Worm (Caenorhabditis elegans) whole organism, L1 larva: ENCODE results near the gene aagr-4.
A peak's percentile ranks its signal among the peaks of the same experiment; 100 is the strongest.

Experiments
- C16A3.4 ChIP-seq: fragments of 150-350 bp; optimal IDR thresholded peaks from 2 replicates; lab custom pipeline; 2014; ENCODE audit warnings: missing biosample characterization, missing genetic modification characterization
- blmp-1 ChIP-seq: fragments of 150-350 bp; optimal IDR thresholded peaks from 2 replicates; lab custom pipeline; 2014; ENCODE audit warnings: missing biosample characterization, missing genetic modification characterization
- ceh-90 ChIP-seq: sonication (generic microtip); optimal IDR thresholded peaks from 2 replicates; lab custom pipeline; 2016; ENCODE audit warnings: missing genetic modification characterization, missing compliant biosample characterization
- dpl-1 ChIP-seq, 3 experiments: fragments of 150-350 bp in 2 of 3; sonication (generic microtip) in 1 of 3; optimal IDR thresholded peaks; 2 replicates each; lab custom pipeline; 2014 to 2017; ENCODE audit warnings: missing biosample characterization in 3 of 3, missing genetic modification characterization in 3 of 3, missing genetic modification reagents in 3 of 3
- dsc-1 ChIP-seq: sonication (generic microtip); optimal IDR thresholded peaks from 2 replicates; lab custom pipeline; 2016; ENCODE audit warnings: mild to moderate bottlenecking, missing genetic modification characterization, missing compliant biosample characterization
- efl-1 ChIP-seq, 4 experiments: fragments of 150-350 bp; optimal IDR thresholded peaks in 3 of 4; peaks in 1 of 4; 1 replicate in 1 of 4; 2 replicates in 3 of 4; lab custom pipeline; 2014; ENCODE audit warnings: missing biosample characterization in 2 of 4, missing genetic modification characterization in 2 of 4, missing genetic modification reagents in 2 of 4
- egl-13 ChIP-seq: sonication (generic microtip); optimal IDR thresholded peaks from 2 replicates; lab custom pipeline; 2016; ENCODE audit warnings: missing genotype, missing genetic modification reagents, missing genetic modification characterization, missing compliant biosample characterization
- elt-2 ChIP-seq: sonication (generic microtip); optimal IDR thresholded peaks from 2 replicates; lab custom pipeline; 2016; ENCODE audit warnings: missing genetic modification characterization, mild to moderate bottlenecking, inconsistent platforms, missing compliant biosample characterization, missing genetic modification reagents
- elt-3 ChIP-seq, 6 experiments: fragments of 150-350 bp in 1 of 6; sonication (generic microtip); optimal IDR thresholded peaks; 2 replicates each; lab custom pipeline; 2017 to 2018; ENCODE audit warnings: missing biosample characterization in 6 of 6, missing genetic modification characterization in 6 of 6, inconsistent platforms in 1 of 6
- fkh-10 ChIP-seq: sonication (generic microtip); optimal IDR thresholded peaks from 2 replicates; lab custom pipeline; 2017; ENCODE audit warnings: missing biosample characterization, missing genetic modification reagents, missing genetic modification characterization
- fkh-8 ChIP-seq: sonication (generic microtip); optimal IDR thresholded peaks from 2 replicates; lab custom pipeline; 2016; ENCODE audit warnings: mild to moderate bottlenecking, missing genetic modification characterization, missing compliant biosample characterization
- hlh-17 ChIP-seq: fragments of 200-800 bp; sonication (Bioruptor generic); optimal IDR thresholded peaks from 2 replicates; lab custom pipeline; 2018; ENCODE audit warnings: missing genetic modification characterization, mild to moderate bottlenecking, missing compliant biosample characterization, moderate library complexity, borderline replicate concordance
- jun-1 ChIP-seq: fragments of 150-350 bp; optimal IDR thresholded peaks from 2 replicates; lab custom pipeline; 2014; ENCODE audit warnings: missing biosample characterization, missing genetic modification reagents, missing genetic modification characterization
- lin-13 ChIP-seq: fragments of 150-350 bp; optimal IDR thresholded peaks from 2 replicates; lab custom pipeline; 2014; ENCODE audit warnings: missing biosample characterization, missing genetic modification reagents, missing genetic modification characterization
- lin-14 ChIP-seq: fragments of 200-800 bp; sonication (Bioruptor generic); optimal IDR thresholded peaks from 2 replicates; lab custom pipeline; 2018; ENCODE audit warnings: mild to moderate bottlenecking, missing genetic modification characterization, moderate library complexity, missing compliant biosample characterization
- lin-35 ChIP-seq, 2 experiments: fragments of 150-350 bp; optimal IDR thresholded peaks; 2 replicates each; lab custom pipeline; 2014; ENCODE audit warnings: missing biosample characterization in 2 of 2, missing genetic modification characterization in 2 of 2, missing genetic modification reagents in 2 of 2
- lsy-2 ChIP-seq, 2 experiments: fragments of 150-350 bp; optimal IDR thresholded peaks; 2 replicates each; lab custom pipeline; 2014; ENCODE audit warnings: missing biosample characterization in 2 of 2, missing genetic modification characterization in 2 of 2
- mdl-1 ChIP-seq, 2 experiments: fragments of 150-350 bp; optimal IDR thresholded peaks; 2 replicates each; lab custom pipeline; 2014 to 2017; ENCODE audit warnings: missing biosample characterization in 2 of 2, missing genetic modification characterization in 2 of 2, inconsistent platforms in 1 of 2
- nhr-76 ChIP-seq: sonication (generic microtip); optimal IDR thresholded peaks from 2 replicates; lab custom pipeline; 2017; ENCODE audit warnings: missing biosample characterization, missing genetic modification characterization
- nhr-77 ChIP-seq: fragments of 150-350 bp; optimal IDR thresholded peaks from 2 replicates; lab custom pipeline; 2014; ENCODE audit warnings: missing biosample characterization, missing genetic modification characterization
- nhr-85 ChIP-seq: sonication (generic microtip); peaks from one replicate; lab custom pipeline; 2016; ENCODE audit warnings: missing genetic modification characterization, inconsistent platforms, missing compliant biosample characterization
- nhr-90 ChIP-seq: sonication (generic microtip); optimal IDR thresholded peaks from 2 replicates; lab custom pipeline; 2016; ENCODE audit warnings: mild to moderate bottlenecking, missing genetic modification characterization, missing compliant biosample characterization; ENCODE audit not compliant: poor library complexity
- pag-3 ChIP-seq: sonication (generic microtip); optimal IDR thresholded peaks from 2 replicates; lab custom pipeline; 2017; ENCODE audit warnings: missing genetic modification characterization, mild to moderate bottlenecking, missing compliant biosample characterization, antibody characterized with exemption, borderline replicate concordance; ENCODE audit not compliant: insufficient read depth
- pqm-1 ChIP-seq: sonication (generic microtip); optimal IDR thresholded peaks from 3 replicates; lab custom pipeline; 2017; ENCODE audit warnings: missing biosample characterization, missing genetic modification characterization
- rnt-1 ChIP-seq: sonication (generic microtip); optimal IDR thresholded peaks from 2 replicates; lab custom pipeline; 2016; ENCODE audit warnings: mild to moderate bottlenecking, missing genetic modification characterization, moderate library complexity, missing compliant biosample characterization
- snu-23 ChIP-seq: sonication (generic microtip); optimal IDR thresholded peaks from 2 replicates; lab custom pipeline; 2016; ENCODE audit warnings: missing genetic modification characterization, missing compliant biosample characterization
- unc-130 ChIP-seq: fragments of 150-350 bp; optimal IDR thresholded peaks from 2 replicates; lab custom pipeline; 2017; ENCODE audit warnings: missing biosample characterization, missing genetic modification characterization, inconsistent platforms
- unc-62 ChIP-seq: fragments of 150-350 bp; optimal IDR thresholded peaks from 2 replicates; lab custom pipeline; 2014; ENCODE audit warnings: missing biosample characterization, missing genetic modification reagents, missing genetic modification characterization
- zag-1 ChIP-seq: fragments of 150-350 bp; optimal IDR thresholded peaks from 2 replicates; lab custom pipeline; 2014; ENCODE audit warnings: missing biosample characterization, missing genetic modification characterization
- ztf-4 ChIP-seq: fragments of 150-350 bp; optimal IDR thresholded peaks from 2 replicates; lab custom pipeline; 2014; ENCODE audit warnings: missing biosample characterization, missing genetic modification characterization

aagr-4 gene

ce11 chrX:498640-499039 is 38.2 kb downstream of the aagr-4 start (continued):
- TF ChIP-seq lin-13 (GFP tag; lab: Kevin White, UChicago) (no peak), elt-2 (tag; lab: Kevin White, UChicago) (no peak), nhr-77 (tag; lab: Kevin White, UChicago) (no peak), nhr-76 (tag; lab: Kevin White, UChicago) (no peak)

ce11 chrX:504046-504843 is 43.8 kb downstream of the aagr-4 start:
- TF ChIP-seq blmp-1 (tag; lab: Kevin White, UChicago) (peak; percentile 83), rnt-1 (peak; percentile 36), lsy-2 (tag; optimal IDR thresholded peaks at IDR 0.05; lab: Kevin White, UChicago) (peak in 1 of 2 experiments; percentile 68), pqm-1 (tag; lab: Kevin White, UChicago) (no peak), lin-14 (GFP tag; lab: Kevin White, UChicago) (peak; percentile 40), nhr-90 (peak; percentile 11), snu-23 (GFP tag; lab: Kevin White, UChicago) (peak; percentile 15), unc-62 (GFP tag; lab: Kevin White, UChicago) (no peak), fkh-10 (GFP tag; lab: Kevin White, UChicago) (no peak), unc-130 (tag; lab: Kevin White, UChicago) (peak; percentile 3), jun-1 (tag; lab: Kevin White, UChicago) (no peak), C16A3.4 (tag; lab: Kevin White, UChicago) (no peak), pag-3 (tag; lab: Kevin White, UChicago) (peak; percentile 17), zag-1 (tag; lab: Kevin White, UChicago) (no peak), nhr-85 (tag; lab: Kevin White, UChicago) (peak; percentile 73), elt-3 (tag; optimal IDR thresholded peaks at IDR 0.05; lab: Kevin White, UChicago) (peak in 4 of 6 experiments; percentile 60 to 89 (median 87)), lin-13 (GFP tag; lab: Kevin White, UChicago) (no peak), efl-1 (optimal IDR thresholded peaks at IDR 0.05; lab: Kevin White, UChicago) (no peak), efl-1 (GFP tag; optimal IDR thresholded peaks at IDR 0.05 in 1 of 2; lab: Kevin White, UChicago) (peak in 1 of 2 experiments; percentile 78), ztf-4 (tag; lab: Kevin White, UChicago) (no peak), lin-35 (GFP tag; optimal IDR thresholded peaks at IDR 0.05; lab: Kevin White, UChicago) (peak in 1 of 2 experiments; percentile 25)

ce11 chrX:505014-505413 is 44.6 kb downstream of the aagr-4 start:
- TF ChIP-seq elt-3 (tag; optimal IDR thresholded peaks at IDR 0.05; lab: Kevin White, UChicago) (peak in 1 of 6 experiments; percentile 0), blmp-1 (tag; lab: Kevin White, UChicago) (peak; percentile 18), efl-1 (optimal IDR thresholded peaks at IDR 0.05; lab: Kevin White, UChicago) (no peak), efl-1 (GFP tag; optimal IDR thresholded peaks at IDR 0.05 in 1 of 2; lab: Kevin White, UChicago) (peak in 1 of 2 experiments; percentile 28), egl-13 (tag; lab: Kevin White, UChicago) (no peak), lsy-2 (tag; optimal IDR thresholded peaks at IDR 0.05; lab: Kevin White, UChicago) (peak in 1 of 2 experiments; percentile 6), unc-62 (GFP tag; lab: Kevin White, UChicago) (no peak), ceh-90 (no peak), C16A3.4 (tag; lab: Kevin White, UChicago) (no peak)

ce11 chrX:506848-507247 is 46.4 kb downstream of the aagr-4 start, which contains the start of gene B0310.2:
Gene B0310.2 (minus strand): TSS chrX:506948.
- TF ChIP-seq nhr-85 (tag; lab: Kevin White, UChicago): peak; percentile 48
- no peak for TF ChIP-seq jun-1 (tag; lab: Kevin White, UChicago)
- TF ChIP-seq elt-3 (tag; optimal IDR thresholded peaks at IDR 0.05; lab: Kevin White, UChicago): peak in 1 of 6 experiments; percentile 28
- TF ChIP-seq blmp-1 (tag; lab: Kevin White, UChicago): peak; percentile 10
- no peak for TF ChIP-seq fkh-10 (GFP tag; lab: Kevin White, UChicago)
- TF ChIP-seq hlh-17 (GFP tag; lab: Kevin White, UChicago): no peak

- TF ChIP-seq dpl-1 (GFP tag; optimal IDR thresholded peaks at IDR 0.05; lab: Kevin White, UChicago): no peak
- peak; percentile 63 for TF ChIP-seq fkh-8 (tag; lab: Kevin White, UChicago)
- no peak for TF ChIP-seq mdl-1 (tag; optimal IDR thresholded peaks at IDR 0.05; lab: Kevin White, UChicago)
- no peak for TF ChIP-seq lin-35 (GFP tag; optimal IDR thresholded peaks at IDR 0.05; lab: Kevin White, UChicago)
- no peak for TF ChIP-seq nhr-77 (tag; lab: Kevin White, UChicago)
- peak; percentile 32 for TF ChIP-seq dsc-1 (tag; lab: Kevin White, UChicago)
Observed at ce11 chrX:514023-514422, 53.6 kb downstream of the aagr-4 start.
